Fruit fly (Drosophila melanogaster) whole organism, embryonic: Measurements from ENCODE around the gene Oatp30B.

Source experiments
- Atf-2 ChIP-seq: fragments of 200-800 bp; sonication (Bioruptor generic); optimal IDR thresholded peaks from 2 replicates; lab custom pipeline; 2016; ENCODE audit warnings: missing biosample characterization, missing genetic modification characterization
- Atf6 ChIP-seq: fragments of 200-800 bp; sonication (Bioruptor generic); IDR thresholded peaks from 2 replicates; pipeline ENCODE4 v1.3.6; 2022; ENCODE audit warnings: missing biosample characterization, missing genetic modification characterization
- CG10565 ChIP-seq: fragments of 200-800 bp; sonication (Bioruptor generic); optimal IDR thresholded peaks from 3 replicates; lab custom pipeline; 2016; ENCODE audit warnings: missing biosample characterization, mild to moderate bottlenecking, missing genetic modification characterization
- CG11504 ChIP-seq: fragments of 200-800 bp; sonication (Bioruptor generic); optimal IDR thresholded peaks from 3 replicates; lab custom pipeline; 2019; ENCODE audit warnings: missing biosample characterization, mild to moderate bottlenecking, missing genetic modification characterization, moderate library complexity
- CG14860 ChIP-seq: fragments of 200-800 bp; sonication (Bioruptor generic); IDR thresholded peaks from 3 replicates; pipeline ENCODE4 v1.3.6; 2022; ENCODE audit warnings: missing biosample characterization, missing genetic modification characterization; ENCODE audit not compliant: partially characterized antibody
- CG15269 ChIP-seq: fragments of 200-800 bp; sonication (Bioruptor generic); optimal IDR thresholded peaks from 2 replicates; lab custom pipeline; 2018; ENCODE audit warnings: missing biosample characterization, mild to moderate bottlenecking, missing genetic modification characterization, moderate library complexity
- CG15696 ChIP-seq: fragments of 200-800 bp; sonication (Bioruptor generic); optimal IDR thresholded peaks from 2 replicates; lab custom pipeline; 2019; ENCODE audit warnings: missing biosample characterization, mild to moderate bottlenecking, missing genetic modification characterization, moderate library complexity
- CG17829 ChIP-seq: fragments of 200-800 bp; optimal IDR thresholded peaks from 2 replicates; lab custom pipeline; 2019; ENCODE audit warnings: missing biosample characterization, mild to moderate bottlenecking, missing genetic modification characterization, moderate library complexity
- CG18764 ChIP-seq: fragments of 200-800 bp; sonication (Bioruptor generic); optimal IDR thresholded peaks from 3 replicates; lab custom pipeline; 2016; ENCODE audit warnings: missing biosample characterization, missing genetic modification characterization
- CG2116 ChIP-seq: fragments of 200-800 bp; sonication (Bioruptor generic); optimal IDR thresholded peaks from 3 replicates; lab custom pipeline; 2018; ENCODE audit warnings: missing biosample characterization, mild to moderate bottlenecking, missing genetic modification characterization
- CG31441 ChIP-seq: fragments of 200-800 bp; sonication (Bioruptor generic); IDR thresholded peaks from 2 replicates; pipeline ENCODE4 v1.3.6; 2022; ENCODE audit warnings: missing biosample characterization, missing genetic modification characterization
- CG3407 ChIP-seq: fragments of 200-800 bp; sonication (Bioruptor generic); optimal IDR thresholded peaks from 2 replicates; lab custom pipeline; 2018; ENCODE audit warnings: missing biosample characterization, mild to moderate bottlenecking, missing genetic modification characterization
- CG4854 ChIP-seq: fragments of 200-800 bp; sonication (Bioruptor generic); optimal IDR thresholded peaks from 2 replicates; lab custom pipeline; 2016; ENCODE audit warnings: missing biosample characterization, missing genetic modification characterization, inconsistent platforms
- CG5953 ChIP-seq: fragments of 200-800 bp; sonication (Bioruptor generic); IDR thresholded peaks from 2 replicates; pipeline ENCODE4 v1.3.6; 2022; ENCODE audit warnings: missing biosample characterization, missing genetic modification characterization
- Dfd ChIP-seq, 2 experiments: fragments of >200 bp; optimal IDR thresholded peaks; 2 replicates each; lab custom pipeline; 2017; ENCODE audit warnings: missing biosample characterization in 2 of 2, missing genetic modification characterization in 2 of 2
- Drgx ChIP-seq: fragments of 200-800 bp; sonication (Bioruptor generic); IDR thresholded peaks from 2 replicates; pipeline ENCODE4 v1.3.6; 2022; ENCODE audit warnings: missing biosample characterization, missing genetic modification characterization
- E2f2 ChIP-seq: fragments of 200-800 bp; sonication (Bioruptor generic); IDR thresholded peaks from 2 replicates; pipeline ENCODE4 v1.3.6; 2022; ENCODE audit warnings: missing biosample characterization, missing genetic modification characterization
- Fer3 ChIP-seq: fragments of 200-800 bp; sonication (Bioruptor generic); optimal IDR thresholded peaks from 2 replicates; lab custom pipeline; 2018; ENCODE audit warnings: missing biosample characterization, mild to moderate bottlenecking, missing genetic modification characterization, moderate library complexity
- Gsc ChIP-seq: fragments of 200-800 bp; sonication (Bioruptor generic); IDR thresholded peaks from 2 replicates; pipeline ENCODE4 v1.3.6; 2022; ENCODE audit warnings: missing biosample characterization, missing genetic modification characterization
- HLH54F ChIP-seq: fragments of 200-800 bp; sonication (Bioruptor generic); optimal IDR thresholded peaks from 3 replicates; lab custom pipeline; 2016; ENCODE audit warnings: missing biosample characterization, missing genetic modification characterization
- Hey ChIP-seq: fragments of 200-800 bp; sonication (Bioruptor generic); optimal IDR thresholded peaks from 3 replicates; lab custom pipeline; 2018; ENCODE audit warnings: missing biosample characterization, mild to moderate bottlenecking, missing genetic modification characterization
- Hsf ChIP-seq: fragments of 200-800 bp; sonication (Bioruptor generic); optimal IDR thresholded peaks from 3 replicates; lab custom pipeline; 2016; ENCODE audit warnings: missing biosample characterization, missing genetic modification characterization
- Mes4 ChIP-seq: fragments of 200-800 bp; sonication (Bioruptor generic); optimal IDR thresholded peaks from 2 replicates; lab custom pipeline; 2016; ENCODE audit warnings: missing biosample characterization, missing genetic modification characterization
- NFAT ChIP-seq: fragments of 200-800 bp; sonication (Bioruptor generic); IDR thresholded peaks from 2 replicates; pipeline ENCODE4 v1.3.6; 2022; ENCODE audit warnings: missing biosample characterization, missing genetic modification characterization
- Oaz ChIP-seq: fragments of 200-800 bp; sonication (Bioruptor generic); IDR thresholded peaks from 2 replicates; pipeline ENCODE4 v1.3.6; 2022; ENCODE audit warnings: missing biosample characterization, missing genetic modification characterization
- Poxn ChIP-seq: fragments of 200-800 bp; sonication (Bioruptor generic); IDR thresholded peaks from 2 replicates; pipeline ENCODE4 v1.3.6; 2022; ENCODE audit warnings: missing biosample characterization, missing genetic modification characterization
- Sin3A ChIP-seq: fragments of >200 bp; optimal IDR thresholded peaks from 2 replicates; lab custom pipeline; 2018
- Six4 ChIP-seq: fragments of 200-800 bp; sonication (Bioruptor generic); optimal IDR thresholded peaks from 2 replicates; lab custom pipeline; 2016; ENCODE audit warnings: missing biosample characterization, missing genetic modification characterization
- Vsx1 ChIP-seq: fragments of 200-800 bp; sonication (Bioruptor generic); optimal IDR thresholded peaks from 2 replicates; lab custom pipeline; 2017; ENCODE audit warnings: missing biosample characterization, mild to moderate bottlenecking, missing genetic modification characterization, missing genetic modification reagents
- Xrp1 ChIP-seq: fragments of 200-800 bp; sonication (Bioruptor generic); IDR thresholded peaks from 2 replicates; pipeline ENCODE4 v1.3.6; 2022; ENCODE audit warnings: missing biosample characterization, missing genetic modification characterization
- abd-A ChIP-seq: fragments of 200-800 bp; sonication (Bioruptor generic); optimal IDR thresholded peaks from 3 replicates; lab custom pipeline; 2019; ENCODE audit warnings: missing biosample characterization, mild to moderate bottlenecking, missing genetic modification characterization, moderate library complexity
- ac ChIP-seq: fragments of 200-800 bp; sonication (Bioruptor generic); optimal IDR thresholded peaks from 3 replicates; lab custom pipeline; 2017; ENCODE audit warnings: missing biosample characterization, mild to moderate bottlenecking, missing genetic modification characterization
- ase ChIP-seq: fragments of 200-800 bp; sonication (Bioruptor generic); IDR thresholded peaks from 3 replicates; pipeline ENCODE4 v1.3.6; 2022; ENCODE audit warnings: missing biosample characterization, missing genetic modification characterization
- bcd ChIP-seq: fragments of 200-800 bp; sonication (Bioruptor generic); optimal IDR thresholded peaks from 2 replicates; lab custom pipeline; 2017; ENCODE audit warnings: missing biosample characterization, mild to moderate bottlenecking, missing genetic modification characterization
- caup ChIP-seq: fragments of 200-800 bp; sonication (Bioruptor generic); optimal IDR thresholded peaks from 3 replicates; lab custom pipeline; 2017; ENCODE audit warnings: missing biosample characterization, mild to moderate bottlenecking, missing genetic modification characterization, moderate library complexity; ENCODE audit not compliant: severe bottlenecking
- dimm ChIP-seq: fragments of 200-800 bp; sonication (Bioruptor generic); IDR thresholded peaks from 2 replicates; pipeline ENCODE4 v1.3.6; 2022; ENCODE audit warnings: missing biosample characterization, missing genetic modification characterization
- emc ChIP-seq: fragments of 200-800 bp; sonication (Bioruptor generic); optimal IDR thresholded peaks from 2 replicates; lab custom pipeline; 2016; ENCODE audit warnings: missing biosample characterization, missing genetic modification characterization
- eyg ChIP-seq: fragments of 200-800 bp; sonication (Bioruptor generic); optimal IDR thresholded peaks from 3 replicates; lab custom pipeline; 2016; ENCODE audit warnings: missing biosample characterization, missing genetic modification characterization
- ftz-f1 ChIP-seq: fragments of 200-800 bp; sonication (Bioruptor generic); optimal IDR thresholded peaks from 2 replicates; lab custom pipeline; 2016; ENCODE audit warnings: missing biosample characterization, missing genetic modification characterization
- hbn ChIP-seq: fragments of 200-800 bp; sonication (Bioruptor generic); IDR thresholded peaks from 2 replicates; pipeline ENCODE4 v1.3.6; 2022; ENCODE audit warnings: missing biosample characterization, missing genetic modification characterization; ENCODE audit not compliant: partially characterized antibody
- lab ChIP-seq: fragments of 200-800 bp; sonication (Bioruptor generic); optimal IDR thresholded peaks from 3 replicates; lab custom pipeline; 2017; ENCODE audit warnings: missing biosample characterization, missing genetic modification characterization, mild to moderate bottlenecking, moderate library complexity, missing genetic modification reagents
- pfk ChIP-seq: fragments of 200-800 bp; sonication (Bioruptor generic); optimal IDR thresholded peaks from 2 replicates; lab custom pipeline; 2018; ENCODE audit warnings: missing biosample characterization, mild to moderate bottlenecking, missing genetic modification characterization, moderate library complexity
- pros ChIP-seq: fragments of 200-800 bp; sonication (Bioruptor generic); optimal IDR thresholded peaks from 3 replicates; lab custom pipeline; 2019; ENCODE audit warnings: missing biosample characterization, mild to moderate bottlenecking, missing genetic modification characterization, moderate library complexity
- pzg ChIP-seq: fragments of 200-800 bp; sonication (Bioruptor generic); optimal IDR thresholded peaks from 3 replicates; lab custom pipeline; 2018; ENCODE audit warnings: missing biosample characterization, mild to moderate bottlenecking, missing genetic modification characterization, moderate library complexity
- row ChIP-seq: fragments of 200-800 bp; sonication (Bioruptor generic); IDR thresholded peaks from 3 replicates; pipeline ENCODE4 v1.3.6; 2022; ENCODE audit warnings: missing biosample characterization, missing genetic modification characterization
- run ChIP-seq: fragments of 200-800 bp; sonication (Bioruptor generic); optimal IDR thresholded peaks from 3 replicates; lab custom pipeline; 2018; ENCODE audit warnings: missing biosample characterization, mild to moderate bottlenecking, missing genetic modification characterization
- sim ChIP-seq: fragments of 200-800 bp; sonication (Bioruptor generic); IDR thresholded peaks from 2 replicates; pipeline ENCODE4 v1.3.6; 2022; ENCODE audit warnings: missing biosample characterization, missing genetic modification characterization
- trem ChIP-seq: fragments of 200-800 bp; optimal IDR thresholded peaks from 3 replicates; lab custom pipeline; 2019; ENCODE audit warnings: missing biosample characterization, mild to moderate bottlenecking, missing genetic modification characterization, moderate library complexity
- tup ChIP-seq: fragments of 200-800 bp; sonication (Bioruptor generic); optimal IDR thresholded peaks from 2 replicates; lab custom pipeline; 2016; ENCODE audit warnings: missing biosample characterization, mild to moderate bottlenecking, missing genetic modification characterization, moderate library complexity
- wdn ChIP-seq: fragments of 200-800 bp; sonication (Bioruptor generic); IDR thresholded peaks from 2 replicates; pipeline ENCODE4 v1.3.6; 2022; ENCODE audit warnings: missing biosample characterization, missing genetic modification characterization

Oatp30B gene

dm6 chr2L:9568360-9569088, 47.5 kb downstream of the Oatp30B start, which contains the start of gene brwl (continued):
- TF ChIP-seq CG11504 (tag; lab: Kevin White, UChicago) (peak; percentile 98), CG15269 (tag; lab: Kevin White, UChicago) (peak; percentile 99), hbn (GFP tag; lab: Robert Waterston, UW) (no peak), bcd (GFP tag; lab: Kevin White, UChicago) (peak; percentile 99), CG14860 (GFP tag; lab: Robert Waterston, UW) (no peak), Hsf (GFP tag; lab: Kevin White, UChicago) (peak; percentile 99), Sin3A (lab: Kevin White, UChicago) (no peak), Hey (tag; lab: Kevin White, UChicago) (peak; percentile 90), Mes4 (GFP tag; lab: Kevin White, UChicago) (peak; percentile 98), CG2116 (GFP tag; lab: Kevin White, UChicago) (peak; percentile 90), tup (GFP tag; lab: Kevin White, UChicago) (peak; percentile 98), Fer3 (tag; lab: Kevin White, UChicago) (peak; percentile 98), ase (GFP tag; lab: Robert Waterston, UW) (peak; percentile 98), wdn (GFP tag; lab: Robert Waterston, UW) (peak; percentile 95), row (GFP tag; lab: Robert Waterston, UW) (peak; percentile 100), Six4 (GFP tag; lab: Kevin White, UChicago) (peak; percentile 99), trem (tag; lab: Kevin White, UChicago) (peak; percentile 97), sim (peak; percentile 98), CG10565 (GFP tag; lab: Kevin White, UChicago) (peak; percentile 93), pzg (GFP tag; lab: Kevin White, UChicago) (peak; percentile 20), ftz-f1 (GFP tag; lab: Kevin White, UChicago) (peak; percentile 92), Xrp1 (GFP tag; lab: Robert Waterston, UW) (peak; percentile 99), caup (GFP tag; lab: Kevin White, UChicago) (peak; percentile 98), pfk (GFP tag; lab: Kevin White, UChicago) (peak; percentile 26), pros (GFP tag; lab: Kevin White, UChicago) (peak; percentile 70), NFAT (GFP tag; lab: Robert Waterston, UW) (peak; percentile 95), Poxn (GFP tag; lab: Robert Waterston, UW) (peak; percentile 92), CG4854 (GFP tag; lab: Kevin White, UChicago) (peak; percentile 98), CG31441 (GFP tag; lab: Robert Waterston, UW) (peak; percentile 99), E2f2 (peak; percentile 88), HLH54F (GFP tag; lab: Kevin White, UChicago) (peak; percentile 97), abd-A (tag; lab: Kevin White, UChicago) (peak; percentile 91), Atf-2 (GFP tag; lab: Kevin White, UChicago) (peak; percentile 98), CG15696 (tag; lab: Kevin White, UChicago) (peak; percentile 98), CG18764 (GFP tag; lab: Kevin White, UChicago) (peak; percentile 98), Atf6 (GFP tag; lab: Robert Waterston, UW) (peak; percentile 99), CG17829 (peak; percentile 99), dimm (GFP tag; lab: Robert Waterston, UW) (peak; percentile 94), lab (GFP tag; lab: Kevin White, UChicago) (peak; percentile 99), run (tag; lab: Kevin White, UChicago) (peak; percentile 98), Dfd (GFP tag; optimal IDR thresholded peaks at IDR 0.05; lab: Kevin White, UChicago) (peak in 1 of 2 experiments; percentile 80), Vsx1 (GFP tag; lab: Kevin White, UChicago) (peak; percentile 98), Oaz (peak; percentile 96), eyg (GFP tag; lab: Kevin White, UChicago) (peak; percentile 95), Drgx (peak; percentile 99), CG5953 (peak; percentile 95), emc (GFP tag; lab: Kevin White, UChicago) (peak; percentile 94), ac (GFP tag; lab: Kevin White, UChicago) (peak; percentile 97), CG3407 (GFP tag; lab: Kevin White, UChicago) (peak; percentile 97), Gsc (peak; percentile 95)
